Fruit fly (Drosophila melanogaster): ENCODE results near the gene cher.

Gene cher

dm6 chr3R:17130326-17130725 is 5.1 kb upstream of the cher start, which contains the start of gene CG17475:
Gene CG17475, minus strand, starts transcription at chr3R:17130426.
- TF ChIP-seq insv (optimal IDR thresholded peaks at IDR 0.05) (no peak), Myc (optimal IDR thresholded peaks at IDR 0.05) (no peak), ttk (optimal IDR thresholded peaks at IDR 0.05) (no peak), h (optimal IDR thresholded peaks at IDR 0.05) (no peak), Sin3A (optimal IDR thresholded peaks at IDR 0.05) (no peak), psq (optimal IDR thresholded peaks at IDR 0.05) (no peak)

- TF ChIP-seq psq (optimal IDR thresholded peaks at IDR 0.05) (no peak), ttk (optimal IDR thresholded peaks at IDR 0.05) (no peak), h (optimal IDR thresholded peaks at IDR 0.05) (no peak), insv (optimal IDR thresholded peaks at IDR 0.05) (no peak), Sin3A (optimal IDR thresholded peaks at IDR 0.05) (no peak)
Measured at dm6 chr3R:17127912-17128311, 2.7 kb upstream of the cher start, which contains the start of gene CG31265. Gene CG31265, plus strand, starts transcription at chr3R:17128212.

- TF ChIP-seq psq (optimal IDR thresholded peaks at IDR 0.05), result no peak
- TF ChIP-seq ttk (optimal IDR thresholded peaks at IDR 0.05), result no peak
- no peak for TF ChIP-seq h (optimal IDR thresholded peaks at IDR 0.05)
- no peak for TF ChIP-seq Sin3A (optimal IDR thresholded peaks at IDR 0.05)
- TF ChIP-seq insv (optimal IDR thresholded peaks at IDR 0.05), result no peak
- no peak for TF ChIP-seq Myc (optimal IDR thresholded peaks at IDR 0.05)
Measured at dm6 chr3R:17126838-17127237, 1.6 kb upstream of the cher start, which contains the start of the genes CG17477 and CG31269. Gene CG17477, minus strand, starts transcription at chr3R:17126938. Gene CG31269, plus strand, starts transcription at chr3R:17127126.

- TF ChIP-seq insv (optimal IDR thresholded peaks at IDR 0.05) (no peak), ttk (optimal IDR thresholded peaks at IDR 0.05) (no peak), psq (optimal IDR thresholded peaks at IDR 0.05) (no peak), Myc (optimal IDR thresholded peaks at IDR 0.05) (no peak), Sin3A (optimal IDR thresholded peaks at IDR 0.05) (no peak)
Measured at dm6 chr3R:17124177-17124576, 1.0 kb downstream of the cher start, which contains the start of gene CG45079. Gene CG45079, plus strand, starts transcription at chr3R:17124477.

dm6 chr3R:17122796-17123504 is 2.2 kb downstream of the cher start:
- no peak for TF ChIP-seq h (optimal IDR thresholded peaks at IDR 0.05)
- no peak for TF ChIP-seq insv (optimal IDR thresholded peaks at IDR 0.05)

dm6 chr3R:17121277-17121676 is 3.9 kb downstream of the cher start, which contains the start of gene CG42779:
Gene CG42779, plus strand, starts transcription at chr3R:17121577.
- TF ChIP-seq h (optimal IDR thresholded peaks at IDR 0.05) (no peak), psq (optimal IDR thresholded peaks at IDR 0.05) (no peak)

- TF ChIP-seq psq (optimal IDR thresholded peaks at IDR 0.05), result no peak
- no peak for TF ChIP-seq insv (optimal IDR thresholded peaks at IDR 0.05)
- TF ChIP-seq Sin3A (optimal IDR thresholded peaks at IDR 0.05), result no peak
Measured at dm6 chr3R:17120165-17120564, 5.0 kb downstream of the cher start, which contains the start of gene CG34278. Gene CG34278, plus strand, starts transcription at chr3R:17120465.

- TF ChIP-seq ttk (optimal IDR thresholded peaks at IDR 0.05), result no peak
- TF ChIP-seq Myc (optimal IDR thresholded peaks at IDR 0.05), result no peak
- TF ChIP-seq insv (optimal IDR thresholded peaks at IDR 0.05), result no peak
- no peak for TF ChIP-seq psq (optimal IDR thresholded peaks at IDR 0.05)
- TF ChIP-seq h (optimal IDR thresholded peaks at IDR 0.05), result no peak
- no peak for TF ChIP-seq Sin3A (optimal IDR thresholded peaks at IDR 0.05)
Measured at dm6 chr3R:17118917-17119378, 6.2 kb downstream of the cher start.

dm6 chr3R:17117607-17118327 is 7.4 kb downstream of the cher start:
- TF ChIP-seq Sin3A (optimal IDR thresholded peaks at IDR 0.05) (no peak), ttk (optimal IDR thresholded peaks at IDR 0.05) (no peak), insv (optimal IDR thresholded peaks at IDR 0.05) (no peak), h (optimal IDR thresholded peaks at IDR 0.05) (no peak), Myc (optimal IDR thresholded peaks at IDR 0.05) (no peak), psq (optimal IDR thresholded peaks at IDR 0.05) (no peak)

- TF ChIP-seq insv (optimal IDR thresholded peaks at IDR 0.05) (no peak), Sin3A (optimal IDR thresholded peaks at IDR 0.05) (no peak), psq (optimal IDR thresholded peaks at IDR 0.05) (no peak), Myc (optimal IDR thresholded peaks at IDR 0.05) (no peak)
Measured at dm6 chr3R:17116231-17116630, 9.0 kb downstream of the cher start.

dm6 chr3R:17115668-17116067 is 9.5 kb downstream of the cher start:
- no peak for TF ChIP-seq Myc (optimal IDR thresholded peaks at IDR 0.05)
- TF ChIP-seq h (optimal IDR thresholded peaks at IDR 0.05), result no peak

dm6 chr3R:17110880-17111726 is 14.1 kb downstream of the cher start:
- TF ChIP-seq psq (optimal IDR thresholded peaks at IDR 0.05), result no peak
